Worm (Caenorhabditis elegans): ENCODE results near the gene F14H8.2.
A peak's percentile ranks its signal among the peaks of the same experiment; 100 is the strongest.

Gene F14H8.2

ce11 chrV:15000055-15000704 lies 19.9 kb downstream of the F14H8.2 start, which contains the start of gene rps-16 (continued):
- TF ChIP-seq ama-1 (optimal IDR thresholded peaks at IDR 0.05) (no peak), nhr-77 (tag; optimal IDR thresholded peaks at IDR 0.05) (no peak), Y5F2A.4 (GFP tag; optimal IDR thresholded peaks at IDR 0.05) (peak; percentile 47), ztf-11 (tag; optimal IDR thresholded peaks at IDR 0.05) (no peak), nhr-41 (GFP tag; IDR thresholded peaks at IDR 0.05) (no peak), zfp-3 (GFP tag; conservative IDR thresholded peaks at IDR 0.05) (no peak), lin-39 (tag; optimal IDR thresholded peaks at IDR 0.05) (no peak)

ce11 chrV:14999485-15000023 lies 20.6 kb downstream of the F14H8.2 start, which contains the start of gene T01C3.11:
Gene T01C3.11 (plus strand): TSS chrV:14999535.
- TF ChIP-seq zfp-3 (GFP tag; conservative IDR thresholded peaks at IDR 0.05) (0 out of 2 replicates have a peak, but pooled peaks have one; percentile 19), ctbp-1 (GFP tag; IDR thresholded peaks at IDR 0.05) (no peak), dve-1 (tag; optimal IDR thresholded peaks at IDR 0.05; ENCODE audit: insufficient read depth) (no peak), hlh-11 (tag; optimal IDR thresholded peaks at IDR 0.05) (no peak), zip-2 (tag; optimal IDR thresholded peaks at IDR 0.05) (no peak), lin-15B (tag; optimal IDR thresholded peaks at IDR 0.05) (no peak), php-3 (GFP tag; IDR thresholded peaks at IDR 0.05) (no peak), lin-39 (tag; optimal IDR thresholded peaks at IDR 0.05) (no peak), Y105C5A.15 (GFP tag; IDR thresholded peaks at IDR 0.05) (0 out of 2 replicates have a peak, but pooled peaks have one; percentile 20), vab-7 (GFP tag; IDR thresholded peaks at IDR 0.05) (no peak), unc-39 (tag; optimal IDR thresholded peaks at IDR 0.05) (no peak), nhr-42 (GFP tag; IDR thresholded peaks at IDR 0.05) (no peak), Y75B8A.6 (GFP tag; IDR thresholded peaks at IDR 0.05) (no peak), lin-38 (GFP tag; IDR thresholded peaks at IDR 0.05) (peak; percentile 54), Y48G9A.11 (GFP tag; IDR thresholded peaks at IDR 0.05) (peak; percentile 63; the same call in 1 of the 2 replicates), zag-1 (tag; optimal IDR thresholded peaks at IDR 0.05) (no peak), zip-11 (GFP tag; IDR thresholded peaks at IDR 0.05) (no peak), dpl-1 (GFP tag; optimal IDR thresholded peaks at IDR 0.05) (no peak), hmg-1.1 (GFP tag; IDR thresholded peaks at IDR 0.05) (no peak), aly-2 (tag; optimal IDR thresholded peaks at IDR 0.05) (no peak), daf-12 (tag; optimal IDR thresholded peaks at IDR 0.05) (no peak), tra-1 (GFP tag; IDR thresholded peaks at IDR 0.05) (no peak), snpc-1.2 (GFP tag; IDR thresholded peaks at IDR 0.05) (0 out of 2 replicates have a peak, but pooled peaks have one; percentile 35), mep-1 (tag; optimal IDR thresholded peaks at IDR 0.05) (no peak), rbr-2 (tag; optimal IDR thresholded peaks at IDR 0.05) (no peak), nhr-10 (tag; optimal IDR thresholded peaks at IDR 0.05) (no peak), hlh-30 (tag; optimal IDR thresholded peaks at IDR 0.05; ENCODE audit: insufficient read depth) (no peak), Y5F2A.4 (GFP tag; optimal IDR thresholded peaks at IDR 0.05) (no peak)

- TF ChIP-seq mxl-2 (GFP tag; conservative IDR thresholded peaks at IDR 0.05): no peak
- TF ChIP-seq nhr-10 (tag; optimal IDR thresholded peaks at IDR 0.05): no peak
- no peak for TF ChIP-seq Y75B8A.6 (GFP tag; IDR thresholded peaks at IDR 0.05)
- TF ChIP-seq ztf-7 (tag; optimal IDR thresholded peaks at IDR 0.05): no peak
- TF ChIP-seq ceh-44 (GFP tag; IDR thresholded peaks at IDR 0.05): no peak
- no peak for TF ChIP-seq snpc-4 (tag; optimal IDR thresholded peaks at IDR 0.05)
- no peak for TF ChIP-seq hif-1 (tag; optimal IDR thresholded peaks at IDR 0.05)
- TF ChIP-seq Y5F2A.4 (GFP tag; optimal IDR thresholded peaks at IDR 0.05): no peak
- no peak for TF ChIP-seq lsy-2 (tag; optimal IDR thresholded peaks at IDR 0.05)
- TF ChIP-seq lin-13 (GFP tag; optimal IDR thresholded peaks at IDR 0.05): no peak
- no peak for TF ChIP-seq vab-7 (GFP tag; IDR thresholded peaks at IDR 0.05)
- TF ChIP-seq nhr-77 (tag; optimal IDR thresholded peaks at IDR 0.05): no peak
Measured at ce11 chrV:14996236-14996635, 23.9 kb downstream of the F14H8.2 start, which contains the start of gene irld-14. Gene irld-14 (plus strand): TSS chrV:14996536.
